Fruit fly (Drosophila melanogaster) whole organism: ENCODE measurements around the gene Bet5.

Experiments used
- CG8478 ChIP-seq: fragments of >200 bp; optimal IDR thresholded peaks from 2 replicates; lab custom pipeline; 2018; ENCODE audit warnings: inconsistent platforms
- Dll ChIP-seq: fragments of >200 bp; optimal IDR thresholded peaks from 2 replicates; lab custom pipeline; 2017
- EcR ChIP-seq, 2 experiments: fragments of >200 bp; optimal IDR thresholded peaks; 2 replicates each; lab custom pipeline; 2017; ENCODE audit warnings: missing biosample characterization in 2 of 2, missing genetic modification characterization in 2 of 2, missing genetic modification reagents in 2 of 2
- pan ChIP-seq: fragments of >200 bp; optimal IDR thresholded peaks from 2 replicates; lab custom pipeline; 2017
- psq ChIP-seq: fragments of >200 bp; optimal IDR thresholded peaks from 2 replicates; lab custom pipeline; 2017
- usp ChIP-seq: fragments of >200 bp; optimal IDR thresholded peaks from 2 replicates; lab custom pipeline; 2017; ENCODE audit warnings: missing biosample characterization, missing genetic modification characterization, mixed read lengths

The Bet5 gene

dm6 chr3R:30208766-30209484 lies 28.9 kb downstream of the Bet5 start, which contains the start of gene RpS7:
Gene RpS7, minus strand, starts transcription at chr3R:30209020.
- TF ChIP-seq Dll (lab: Kevin White, UChicago) (no peak), CG8478 (lab: Kevin White, UChicago) (no peak), usp (GFP tag; lab: Kevin White, UChicago) (no peak), psq (no peak), pan (no peak), EcR (GFP tag; optimal IDR thresholded peaks at IDR 0.05; lab: Kevin White, UChicago) (no peak)

- TF ChIP-seq Dll (lab: Kevin White, UChicago) (no peak), CG8478 (lab: Kevin White, UChicago) (no peak), pan (no peak)
Measured at dm6 chr3R:30209648-30210047, 29.6 kb downstream of the Bet5 start, which contains the start of gene Anp. Gene Anp, plus strand, starts transcription at chr3R:30209948.

dm6 chr3R:30210560-30210959 lies 30.5 kb downstream of the Bet5 start, which contains the start of gene CecA1:
Gene CecA1, plus strand, starts transcription at chr3R:30210874.
- TF ChIP-seq Dll (lab: Kevin White, UChicago), result no peak
- no peak for TF ChIP-seq CG8478 (lab: Kevin White, UChicago)
- no peak for TF ChIP-seq usp (GFP tag; lab: Kevin White, UChicago)
- no peak for TF ChIP-seq psq
- TF ChIP-seq EcR (GFP tag; optimal IDR thresholded peaks at IDR 0.05; lab: Kevin White, UChicago), result no peak

DNA sequence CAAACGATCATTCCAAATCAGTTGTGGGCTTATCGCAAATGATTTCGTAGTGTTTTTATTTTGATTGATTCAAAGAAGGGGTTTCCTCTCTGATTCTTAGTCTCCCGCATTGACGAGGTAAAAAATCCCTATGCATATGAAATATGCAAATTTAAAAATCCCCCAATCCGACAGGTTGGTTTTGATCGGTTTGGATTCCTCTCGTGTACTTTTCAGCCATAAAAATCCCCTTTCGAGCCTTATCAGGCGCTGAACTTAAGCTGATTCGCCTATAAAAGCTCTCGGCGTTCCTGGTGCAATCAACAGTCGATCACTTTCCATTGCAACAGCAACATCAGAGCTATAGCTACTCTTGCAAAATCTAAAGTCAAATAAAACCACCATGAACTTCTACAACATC lies 31.8 kb downstream of the Bet5 start, which contains the start of gene CecA2:
TSS of gene CecA2 (plus strand) at position 301 of the 400 bp plus-strand sequence.
- no peak for TF ChIP-seq EcR (GFP tag; optimal IDR thresholded peaks at IDR 0.05; lab: Kevin White, UChicago)
- no peak for TF ChIP-seq psq
- no peak for TF ChIP-seq Dll (lab: Kevin White, UChicago)
- TF ChIP-seq usp (GFP tag; lab: Kevin White, UChicago), result no peak
- no peak for TF ChIP-seq pan
- TF ChIP-seq CG8478 (lab: Kevin White, UChicago), result no peak

dm6 chr3R:30213697-30214096 lies 33.7 kb downstream of the Bet5 start, which contains the start of gene CecB:
Gene CecB, minus strand, starts transcription at chr3R:30213797.
- TF ChIP-seq usp (GFP tag; lab: Kevin White, UChicago), result no peak
- no peak for TF ChIP-seq Dll (lab: Kevin White, UChicago)
- TF ChIP-seq psq, result no peak
- TF ChIP-seq EcR (GFP tag; optimal IDR thresholded peaks at IDR 0.05; lab: Kevin White, UChicago), result no peak
- TF ChIP-seq pan, result no peak
- TF ChIP-seq CG8478 (lab: Kevin White, UChicago), result no peak

- TF ChIP-seq EcR (GFP tag; optimal IDR thresholded peaks at IDR 0.05; lab: Kevin White, UChicago) (no peak), CG8478 (lab: Kevin White, UChicago) (no peak), Dll (lab: Kevin White, UChicago) (no peak), pan (no peak), usp (GFP tag; lab: Kevin White, UChicago) (no peak), psq (no peak)
Measured at dm6 chr3R:30215020-30215419, 35.0 kb downstream of the Bet5 start.

DNA sequence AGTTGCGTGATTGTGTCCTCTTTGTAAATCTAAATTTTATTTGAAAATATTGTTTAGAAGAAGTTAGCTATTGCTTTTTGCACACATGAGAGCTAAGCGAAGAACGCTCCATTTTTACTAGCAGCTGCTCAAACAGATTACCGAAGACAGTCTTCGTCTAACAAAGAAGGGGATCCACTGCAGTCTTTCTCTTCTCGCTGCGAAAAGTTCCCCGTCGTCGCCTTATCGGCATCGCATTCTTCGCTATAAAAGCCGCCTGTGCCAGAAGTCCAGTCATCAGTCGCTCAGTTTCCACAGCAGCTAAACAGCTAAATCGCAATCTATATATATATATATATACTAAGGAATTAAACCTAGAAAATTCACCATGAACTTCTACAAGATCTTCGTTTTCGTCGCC lies 36.2 kb downstream of the Bet5 start, which contains the start of gene CecC:
TSS of gene CecC (plus strand) at position 275 of the 400 bp plus-strand sequence.
- TF ChIP-seq Dll (lab: Kevin White, UChicago) (no peak), psq (no peak), EcR (GFP tag; optimal IDR thresholded peaks at IDR 0.05; lab: Kevin White, UChicago) (no peak), usp (GFP tag; lab: Kevin White, UChicago) (no peak), CG8478 (lab: Kevin White, UChicago) (no peak)

dm6 chr3R:30222236-30222635 lies 42.2 kb downstream of the Bet5 start:
- TF ChIP-seq Dll (lab: Kevin White, UChicago), result no peak
- no peak for TF ChIP-seq usp (GFP tag; lab: Kevin White, UChicago)

dm6 chr3R:30224577-30224976 lies 44.5 kb downstream of the Bet5 start:
- no peak for TF ChIP-seq pan
- TF ChIP-seq EcR (GFP tag; optimal IDR thresholded peaks at IDR 0.05; lab: Kevin White, UChicago), result no peak
- no peak for TF ChIP-seq psq
- no peak for TF ChIP-seq usp (GFP tag; lab: Kevin White, UChicago)
- TF ChIP-seq Dll (lab: Kevin White, UChicago), result no peak
